In genomic region chrV:11535504-11536062, ce11 we compare ENCODE assay signal across 4 worm cellular contexts.
A peak's percentile ranks its signal among the peaks of the same experiment; 100 is the strongest.
TF ChIP-seq lines count a peak whose summit lies in the region.

No protein-coding gene starts in this region.

TF ChIP-seq in whole organism, L1 larva, 84 proteins besides CTCF, POLR2A, EP300 and RAD21 (continued from another document):
- TF ChIP-seq hlh-4 (tag; optimal IDR thresholded peaks at IDR 0.05; lab: Kevin White, UChicago) (no peak), nhr-77 (tag; optimal IDR thresholded peaks at IDR 0.05; lab: Kevin White, UChicago) (no peak), ceh-8 (GFP tag; optimal IDR thresholded peaks at IDR 0.05; lab: Kevin White, UChicago) (no peak), unc-30 (tag; optimal IDR thresholded peaks at IDR 0.05; lab: Kevin White, UChicago) (no peak), efl-1 (optimal IDR thresholded peaks at IDR 0.05; lab: Kevin White, UChicago) (no peak), efl-1 (GFP tag; optimal IDR thresholded peaks at IDR 0.05 in 1 of 2; lab: Kevin White, UChicago) (peak in 1 of 2 experiments; percentile 90), nhr-19 (GFP tag; conservative IDR thresholded peaks at IDR 0.05; lab: Robert Waterston, UW) (peak; percentile 17; the same call in 1 of the 2 replicates), blmp-1 (tag; optimal IDR thresholded peaks at IDR 0.05; lab: Kevin White, UChicago) (peak; percentile 51), fkh-8 (tag; optimal IDR thresholded peaks at IDR 0.05; lab: Kevin White, UChicago) (no peak), lin-14 (GFP tag; optimal IDR thresholded peaks at IDR 0.05; lab: Kevin White, UChicago) (peak; percentile 61), irx-1 (tag; optimal IDR thresholded peaks at IDR 0.05; lab: Kevin White, UChicago) (no peak), mdl-1 (tag; optimal IDR thresholded peaks at IDR 0.05; lab: Kevin White, UChicago) (no peak), ceh-90 (tag; optimal IDR thresholded peaks at IDR 0.05; lab: Kevin White, UChicago) (no peak), snu-23 (GFP tag; optimal IDR thresholded peaks at IDR 0.05; lab: Kevin White, UChicago) (peak; percentile 11), nhr-84 (tag; optimal IDR thresholded peaks at IDR 0.05; lab: Kevin White, UChicago) (no peak), nhr-20 (tag; optimal IDR thresholded peaks at IDR 0.05; lab: Kevin White, UChicago) (peak; percentile 1), C16A3.4 (tag; optimal IDR thresholded peaks at IDR 0.05; lab: Kevin White, UChicago) (no peak), elt-2 (tag; optimal IDR thresholded peaks at IDR 0.05; lab: Kevin White, UChicago) (peak; percentile 66)

TF ChIP-seq in whole organism, L2 larva, 48 proteins besides CTCF, POLR2A, EP300 and RAD21 (continued from another document):
- no peak for TF ChIP-seq nhr-77 (tag; optimal IDR thresholded peaks at IDR 0.05; lab: Kevin White, UChicago)
- TF ChIP-seq lin-11 (tag; optimal IDR thresholded peaks at IDR 0.05; lab: Kevin White, UChicago): no peak
- TF ChIP-seq nhr-10 (tag; optimal IDR thresholded peaks at IDR 0.05; lab: Kevin White, UChicago): no peak
- no peak for TF ChIP-seq elt-1 (tag; optimal IDR thresholded peaks at IDR 0.05; lab: Kevin White, UChicago)
- TF ChIP-seq skn-1 (tag; optimal IDR thresholded peaks at IDR 0.05; lab: Kevin White, UChicago): no peak
- TF ChIP-seq ceh-16 (tag; optimal IDR thresholded peaks at IDR 0.05; lab: Kevin White, UChicago): no peak
- no peak for TF ChIP-seq dmd-4 (tag; optimal IDR thresholded peaks at IDR 0.05; lab: Kevin White, UChicago)
- no peak for TF ChIP-seq unc-39 (tag; optimal IDR thresholded peaks at IDR 0.05; lab: Kevin White, UChicago)
- TF ChIP-seq mab-5 (tag; optimal IDR thresholded peaks at IDR 0.05; lab: Kevin White, UChicago): peak; percentile 19
- TF ChIP-seq unc-62 (GFP tag; optimal IDR thresholded peaks at IDR 0.05; lab: Kevin White, UChicago): no peak
- TF ChIP-seq unc-55 (GFP tag; optimal IDR thresholded peaks at IDR 0.05; lab: Kevin White, UChicago): no peak
- TF ChIP-seq snpc-4 (tag; optimal IDR thresholded peaks at IDR 0.05; lab: Kevin White, UChicago): no peak
- no peak for TF ChIP-seq ama-1 (optimal IDR thresholded peaks at IDR 0.05; lab: Kevin White, UChicago)
- TF ChIP-seq elt-3 (tag; optimal IDR thresholded peaks at IDR 0.05; lab: Kevin White, UChicago): no peak
- TF ChIP-seq zag-1 (tag; optimal IDR thresholded peaks at IDR 0.05; lab: Kevin White, UChicago): no peak
- TF ChIP-seq Y55F3AM.14 (GFP tag; optimal IDR thresholded peaks at IDR 0.05; lab: Kevin White, UChicago): no peak
- TF ChIP-seq F13H6.1 (tag; optimal IDR thresholded peaks at IDR 0.05; lab: Kevin White, UChicago): peak; percentile 64
- TF ChIP-seq sma-3 (GFP tag; optimal IDR thresholded peaks at IDR 0.05; lab: Kevin White, UChicago): no peak
- TF ChIP-seq crh-2 (tag; optimal IDR thresholded peaks at IDR 0.05; lab: Kevin White, UChicago): peak; percentile 60
- TF ChIP-seq nhr-23 (tag; optimal IDR thresholded peaks at IDR 0.05; lab: Kevin White, UChicago): no peak
- TF ChIP-seq mbf-1 (tag; optimal IDR thresholded peaks at IDR 0.05; lab: Kevin White, UChicago): no peak
- no peak for TF ChIP-seq ZK546.5 (tag; optimal IDR thresholded peaks at IDR 0.05; lab: Kevin White, UChicago)
- TF ChIP-seq peb-1 (tag; optimal IDR thresholded peaks at IDR 0.05; lab: Kevin White, UChicago): no peak
- TF ChIP-seq lsy-2 (tag; optimal IDR thresholded peaks at IDR 0.05; lab: Kevin White, UChicago): peak in 1 of 2 experiments; percentile 27
- peak; percentile 70 for TF ChIP-seq fos-1 (tag; optimal IDR thresholded peaks at IDR 0.05; lab: Kevin White, UChicago)
- no peak for TF ChIP-seq nhr-21 (tag; optimal IDR thresholded peaks at IDR 0.05; lab: Kevin White, UChicago)
- TF ChIP-seq lin-13 (GFP tag; optimal IDR thresholded peaks at IDR 0.05; lab: Kevin White, UChicago): no peak
- TF ChIP-seq sma-9 (GFP tag; optimal IDR thresholded peaks at IDR 0.05; lab: Kevin White, UChicago): peak; percentile 68
- no peak for TF ChIP-seq sma-9 (tag; optimal IDR thresholded peaks at IDR 0.05; lab: Kevin White, UChicago)
- no peak for TF ChIP-seq nhr-11 (tag; optimal IDR thresholded peaks at IDR 0.05; lab: Kevin White, UChicago)
- TF ChIP-seq ztf-11 (tag; optimal IDR thresholded peaks at IDR 0.05; lab: Kevin White, UChicago): no peak
- peak; percentile 38 for TF ChIP-seq nhr-129 (tag; optimal IDR thresholded peaks at IDR 0.05; lab: Kevin White, UChicago)
- TF ChIP-seq nhr-12 (tag; optimal IDR thresholded peaks at IDR 0.05; lab: Kevin White, UChicago): no peak
- TF ChIP-seq mdl-1 (tag; optimal IDR thresholded peaks at IDR 0.05; lab: Kevin White, UChicago): no peak
- TF ChIP-seq nhr-237 (tag; optimal IDR thresholded peaks at IDR 0.05; lab: Kevin White, UChicago): no peak

TF ChIP-seq in whole organism, L4 larva, 104 proteins besides CTCF, POLR2A, EP300 and RAD21 (continued from another document):
- TF ChIP-seq daf-16 (GFP tag; optimal IDR thresholded peaks at IDR 0.05; lab: Kevin White, UChicago) (no peak), daf-16 (tag; optimal IDR thresholded peaks at IDR 0.05; lab: Kevin White, UChicago) (peak; percentile 42), gei-8 (GFP tag; optimal IDR thresholded peaks at IDR 0.05; lab: Kevin White, UChicago) (no peak), ama-1 (optimal IDR thresholded peaks at IDR 0.05; lab: Kevin White, UChicago) (peak; percentile 35), saeg-2 (GFP tag; IDR thresholded peaks at IDR 0.05; lab: Robert Waterston, UW) (no peak), daf-12 (tag; optimal IDR thresholded peaks at IDR 0.05; lab: Kevin White, UChicago) (no peak), hlh-30 (tag; optimal IDR thresholded peaks at IDR 0.05; lab: Kevin White, UChicago; ENCODE audit: insufficient read depth) (peak; percentile 27), mep-1 (tag; optimal IDR thresholded peaks at IDR 0.05; lab: Kevin White, UChicago) (peak; percentile 12), jun-1 (tag; optimal IDR thresholded peaks at IDR 0.05; lab: Kevin White, UChicago) (no peak), dve-1 (tag; optimal IDR thresholded peaks at IDR 0.05; lab: Kevin White, UChicago; ENCODE audit: insufficient read depth) (peak; percentile 33)
TF ChIP-seq in whole organism, L4 larva: peak in this region for 14.

TF ChIP-seq in whole organism, young adult, 124 proteins besides CTCF, POLR2A, EP300 and RAD21 (continued from another document):
- no peak for TF ChIP-seq F39B2.1 (GFP tag; IDR thresholded peaks at IDR 0.05; lab: Robert Waterston, UW)
- no peak for TF ChIP-seq mel-28 (tag; optimal IDR thresholded peaks at IDR 0.05; lab: Kevin White, UChicago; ENCODE audit: borderline replicate concordance)
- no peak for TF ChIP-seq K11D2.4 (GFP tag; IDR thresholded peaks at IDR 0.05; lab: Robert Waterston, UW)
- peak; percentile 47 for TF ChIP-seq ztf-26 (tag; optimal IDR thresholded peaks at IDR 0.05; lab: Kevin White, UChicago)
